Worm (Caenorhabditis elegans) whole organism, young adult: Measurements from ENCODE around the gene unc-9.

Experiments
- B0019.2 ChIP-seq: fragments of 200-800 bp; sonication (Bioruptor generic); conservative IDR thresholded peaks from 2 replicates; pipeline ENCODE4 v1.3.6; 2022; ENCODE audit warnings: missing genetic modification reagents, missing genetic modification characterization, missing compliant biosample characterization
- B0261.1 ChIP-seq: sonication (generic microtip); optimal IDR thresholded peaks from 2 replicates; lab custom pipeline; 2016; ENCODE audit warnings: mild to moderate bottlenecking, missing genetic modification characterization, moderate library complexity, missing compliant biosample characterization
- C17E4.6 ChIP-seq: fragments of 200-800 bp; sonication (Bioruptor generic); IDR thresholded peaks from 2 replicates; pipeline ENCODE4 v1.3.6; 2022; ENCODE audit warnings: missing genetic modification reagents, missing genetic modification characterization, missing compliant biosample characterization
- F10E7.11 ChIP-seq: sonication (generic microtip); optimal IDR thresholded peaks from 2 replicates; lab custom pipeline; 2017; ENCODE audit warnings: mild to moderate bottlenecking, missing genetic modification characterization, moderate library complexity, missing compliant biosample characterization
- F23B12.7 ChIP-seq: sonication (generic microtip); optimal IDR thresholded peaks from 2 replicates; lab custom pipeline; 2017; ENCODE audit warnings: missing genetic modification characterization, mild to moderate bottlenecking, missing compliant biosample characterization, antibody characterized with exemption, moderate library complexity; ENCODE audit not compliant: insufficient read depth
- F33H1.4 ChIP-seq: fragments of 200-800 bp; sonication (Bioruptor generic); IDR thresholded peaks from 2 replicates; pipeline ENCODE4 v1.3.6; 2022; ENCODE audit warnings: missing genetic modification reagents, missing genetic modification characterization, missing compliant biosample characterization
- F39B2.1 ChIP-seq: fragments of 200-800 bp; sonication (Bioruptor generic); IDR thresholded peaks from 2 replicates; pipeline ENCODE4 v1.3.6; 2022; ENCODE audit warnings: missing genetic modification reagents, missing genetic modification characterization, missing compliant biosample characterization
- F52B5.7 ChIP-seq: sonication (generic microtip); optimal IDR thresholded peaks from 2 replicates; lab custom pipeline; 2016; ENCODE audit warnings: mild to moderate bottlenecking, missing genetic modification characterization, missing compliant biosample characterization
- F55B11.4 ChIP-seq: sonication (generic microtip); optimal IDR thresholded peaks from 2 replicates; lab custom pipeline; 2016; ENCODE audit warnings: missing compliant biosample characterization, missing genetic modification characterization, borderline replicate concordance; ENCODE audit not compliant: insufficient read depth
- F57A8.1 ChIP-seq: fragments of 200-800 bp; sonication (Bioruptor generic); optimal IDR thresholded peaks from 2 replicates; lab custom pipeline; 2018; ENCODE audit warnings: mild to moderate bottlenecking, missing genetic modification characterization, moderate library complexity, missing compliant biosample characterization
- F57C9.4 ChIP-seq: sonication (generic microtip); optimal IDR thresholded peaks from 2 replicates; lab custom pipeline; 2017; ENCODE audit warnings: mild to moderate bottlenecking, missing genetic modification characterization, missing compliant biosample characterization
- K11D2.4 ChIP-seq: fragments of 200-800 bp; sonication (Bioruptor generic); IDR thresholded peaks from 2 replicates; pipeline ENCODE4 v1.3.6; 2022; ENCODE audit warnings: missing genetic modification reagents, missing genetic modification characterization, missing compliant biosample characterization
- T07F8.4 ChIP-seq: sonication (generic microtip); optimal IDR thresholded peaks from 2 replicates; lab custom pipeline; 2016; ENCODE audit warnings: mild to moderate bottlenecking, missing genetic modification characterization, moderate library complexity, missing compliant biosample characterization
- T26A5.8 ChIP-seq: sonication (generic microtip); optimal IDR thresholded peaks from 2 replicates; lab custom pipeline; 2016; ENCODE audit warnings: missing genetic modification characterization, missing compliant biosample characterization
- Y53G8AR.9 ChIP-seq: fragments of 200-800 bp; sonication (Bioruptor generic); conservative IDR thresholded peaks from 2 replicates; pipeline ENCODE4 v1.3.6; 2022; ENCODE audit warnings: missing genetic modification reagents, missing genetic modification characterization, missing compliant biosample characterization
- Y79H2A.3 ChIP-seq: fragments of 200-800 bp; sonication (Bioruptor generic); conservative IDR thresholded peaks from 2 replicates; pipeline ENCODE4 v1.3.6; 2022; ENCODE audit warnings: missing genetic modification reagents, missing genetic modification characterization, missing compliant biosample characterization
- akir-1 ChIP-seq: fragments of 200-800 bp; sonication (Bioruptor generic); optimal IDR thresholded peaks from 2 replicates; lab custom pipeline; 2018; ENCODE audit warnings: mild to moderate bottlenecking, missing genetic modification characterization, moderate library complexity, missing compliant biosample characterization
- ama-1 ChIP-seq, 3 experiments: fragments of 150-350 bp in 1 of 3; sonication (generic microtip) in 2 of 3; optimal IDR thresholded peaks; 2 replicates each; lab custom pipeline; 2014 to 2018; ENCODE audit warnings: missing biosample characterization in 2 of 3, missing genetic modification characterization in 2 of 3, missing genetic modification reagents in 2 of 3
- athp-1 ChIP-seq: sonication (generic microtip); optimal IDR thresholded peaks from 2 replicates; lab custom pipeline; 2017; ENCODE audit warnings: mild to moderate bottlenecking, missing genetic modification characterization, missing compliant biosample characterization
- ccch-3 ChIP-seq: fragments of 200-800 bp; sonication (Bioruptor generic); optimal IDR thresholded peaks from 2 replicates; lab custom pipeline; 2018; ENCODE audit warnings: mild to moderate bottlenecking, missing genetic modification characterization, missing compliant biosample characterization
- ceh-100 ChIP-seq: fragments of 200-800 bp; sonication (Bioruptor generic); IDR thresholded peaks from 2 replicates; pipeline ENCODE4 v1.3.6; 2022; ENCODE audit warnings: missing genetic modification reagents, missing genetic modification characterization, missing compliant biosample characterization
- ceh-27 ChIP-seq: fragments of 200-800 bp; sonication (Bioruptor generic); optimal IDR thresholded peaks from 2 replicates; lab custom pipeline; 2018; ENCODE audit warnings: mild to moderate bottlenecking, missing genetic modification characterization, moderate library complexity, missing compliant biosample characterization
- die-1 ChIP-seq: sonication (generic microtip); optimal IDR thresholded peaks from 2 replicates; lab custom pipeline; 2016; ENCODE audit warnings: missing genotype, mild to moderate bottlenecking, missing genetic modification characterization, missing compliant biosample characterization
- dpl-1 ChIP-seq: fragments of 150-350 bp; optimal IDR thresholded peaks from 2 replicates; lab custom pipeline; 2014; ENCODE audit warnings: missing biosample characterization, missing genetic modification reagents, missing genetic modification characterization
- egl-44 ChIP-seq: fragments of 200-800 bp; sonication (Bioruptor generic); IDR thresholded peaks from 2 replicates; pipeline ENCODE4 v1.3.6; 2022; ENCODE audit warnings: missing genetic modification reagents, missing genetic modification characterization, missing compliant biosample characterization
- fkh-3 ChIP-seq: sonication (generic microtip); optimal IDR thresholded peaks from 2 replicates; lab custom pipeline; 2016; ENCODE audit warnings: mild to moderate bottlenecking, missing genetic modification characterization, missing compliant biosample characterization
- gei-17 ChIP-seq: fragments of 200-800 bp; sonication (Bioruptor generic); optimal IDR thresholded peaks from 2 replicates; lab custom pipeline; 2018; ENCODE audit warnings: mild to moderate bottlenecking, missing genetic modification characterization, missing compliant biosample characterization
- lag-1 ChIP-seq: fragments of 200-800 bp; sonication (Bioruptor generic); IDR thresholded peaks from 2 replicates; pipeline ENCODE4 v1.3.6; 2022; ENCODE audit warnings: missing genetic modification reagents, missing genetic modification characterization, missing compliant biosample characterization
- let-526 ChIP-seq: fragments of 200-800 bp; sonication (Bioruptor generic); IDR thresholded peaks from 2 replicates; pipeline ENCODE4 v1.3.6; 2022; ENCODE audit warnings: missing genetic modification reagents, missing genetic modification characterization, missing compliant biosample characterization
- madf-3 ChIP-seq: fragments of 200-800 bp; sonication (Bioruptor generic); IDR thresholded peaks from 2 replicates; pipeline ENCODE4 v1.3.6; 2022; ENCODE audit warnings: missing genetic modification reagents, missing genetic modification characterization, missing compliant biosample characterization
- madf-8 ChIP-seq: fragments of 200-800 bp; sonication (Bioruptor generic); conservative IDR thresholded peaks from 2 replicates; pipeline ENCODE4 v1.3.6; 2022; ENCODE audit warnings: missing genetic modification reagents, missing genetic modification characterization, missing compliant biosample characterization
- nfyb-1 ChIP-seq: fragments of 200-800 bp; sonication (Bioruptor generic); IDR thresholded peaks from 2 replicates; pipeline ENCODE4 v1.3.6; 2022; ENCODE audit warnings: missing genetic modification reagents, missing genetic modification characterization, missing compliant biosample characterization
- nhr-120 ChIP-seq: fragments of 200-800 bp; sonication (Bioruptor generic); IDR thresholded peaks from 2 replicates; pipeline ENCODE4 v1.3.6; 2022; ENCODE audit warnings: missing genetic modification characterization, missing compliant biosample characterization
- nhr-80 ChIP-seq: sonication (generic microtip); optimal IDR thresholded peaks from 2 replicates; lab custom pipeline; 2016; ENCODE audit warnings: missing genetic modification characterization, missing compliant biosample characterization
- nhr-90 ChIP-seq: sonication (generic microtip); optimal IDR thresholded peaks from 2 replicates; lab custom pipeline; 2016; ENCODE audit warnings: missing genotype, mild to moderate bottlenecking, missing genetic modification characterization, missing compliant biosample characterization
- pbrm-1 ChIP-seq: fragments of 200-800 bp; sonication (Bioruptor generic); IDR thresholded peaks from 2 replicates; pipeline ENCODE4 v1.3.6; 2022; ENCODE audit warnings: missing genetic modification reagents, missing genetic modification characterization, missing compliant biosample characterization
- rcor-1 ChIP-seq: fragments of 200-800 bp; sonication (Bioruptor generic); IDR thresholded peaks from 2 replicates; pipeline ENCODE4 v1.3.6; 2022; ENCODE audit warnings: missing genetic modification reagents, missing genetic modification characterization, missing compliant biosample characterization
- rpc-1 ChIP-seq, 2 experiments: fragments of 150-350 bp in 1 of 2; sonication (generic microtip) in 1 of 2; optimal IDR thresholded peaks; 2 replicates each; lab custom pipeline; 2014 to 2018; ENCODE audit warnings: missing biosample characterization in 1 of 2, missing genetic modification characterization in 1 of 2, missing genetic modification reagents in 1 of 2, missing genotype in 1 of 2
- somi-1 ChIP-seq: fragments of 200-800 bp; sonication (Bioruptor generic); optimal IDR thresholded peaks from 2 replicates; lab custom pipeline; 2018; ENCODE audit warnings: mild to moderate bottlenecking, missing genetic modification characterization, missing compliant biosample characterization
- tbp1 ChIP-seq: fragments of 200-800 bp; sonication (Bioruptor generic); optimal IDR thresholded peaks from 2 replicates; lab custom pipeline; 2018; ENCODE audit warnings: mild to moderate bottlenecking, missing genetic modification characterization, missing compliant biosample characterization
- tbx-9 ChIP-seq: sonication (generic microtip); optimal IDR thresholded peaks from 2 replicates; lab custom pipeline; 2016; ENCODE audit warnings: borderline replicate concordance, missing genetic modification characterization, inconsistent platforms, missing compliant biosample characterization
- tlf-1 ChIP-seq: fragments of 200-800 bp; sonication (Bioruptor generic); optimal IDR thresholded peaks from 2 replicates; lab custom pipeline; 2018; ENCODE audit warnings: mild to moderate bottlenecking, missing genetic modification characterization, missing compliant biosample characterization
- unc-130 ChIP-seq: sonication (generic microtip); optimal IDR thresholded peaks from 2 replicates; lab custom pipeline; 2016; ENCODE audit warnings: missing genetic modification reagents, missing genetic modification characterization, missing compliant biosample characterization
- zfh-2 ChIP-seq: fragments of 200-800 bp; sonication (Bioruptor generic); conservative IDR thresholded peaks from 2 replicates; pipeline ENCODE4 v1.3.6; 2022; ENCODE audit warnings: missing genetic modification reagents, missing genetic modification characterization, missing compliant biosample characterization
- zim-3 ChIP-seq: sonication (generic microtip); optimal IDR thresholded peaks from 2 replicates; lab custom pipeline; 2017; ENCODE audit warnings: mild to moderate bottlenecking, missing genetic modification characterization, moderate library complexity, missing compliant biosample characterization
- ztf-22 ChIP-seq: fragments of 200-800 bp; sonication (Bioruptor generic); optimal IDR thresholded peaks from 2 replicates; lab custom pipeline; 2018; ENCODE audit warnings: mild to moderate bottlenecking, missing genetic modification characterization, moderate library complexity, missing compliant biosample characterization
- ztf-28 ChIP-seq: fragments of 200-800 bp; sonication (Bioruptor generic); IDR thresholded peaks from 2 replicates; pipeline ENCODE4 v1.3.6; 2022; ENCODE audit warnings: missing genetic modification reagents, missing genetic modification characterization, missing compliant biosample characterization
- ztf-3 ChIP-seq: fragments of 200-800 bp; sonication (Bioruptor generic); optimal IDR thresholded peaks from 2 replicates; lab custom pipeline; 2018; ENCODE audit warnings: mild to moderate bottlenecking, missing genetic modification characterization, missing compliant biosample characterization

The unc-9 gene

ce11 chrX:13264550-13264949, 63.0 kb downstream of the unc-9 start:
- no peak for TF ChIP-seq F10E7.11 (tag; lab: Kevin White, UChicago)
- 0 out of 2 replicates have a peak, but pooled peaks have one; percentile 54 for TF ChIP-seq F39B2.1 (GFP tag; lab: Robert Waterston, UW)
- TF ChIP-seq K11D2.4 (GFP tag; lab: Robert Waterston, UW) = peak; percentile 66
- TF ChIP-seq ztf-22 (GFP tag; lab: Kevin White, UChicago) = no peak
- peak; percentile 45 for TF ChIP-seq ceh-27 (GFP tag; lab: Kevin White, UChicago)
- TF ChIP-seq ztf-3 (GFP tag; lab: Kevin White, UChicago) = no peak
- TF ChIP-seq nhr-90 = peak; percentile 84
- TF ChIP-seq ccch-3 (GFP tag; lab: Kevin White, UChicago) = peak; percentile 16
- TF ChIP-seq Y53G8AR.9 (GFP tag; lab: Robert Waterston, UW) = 0 out of 2 replicates have a peak, but pooled peaks have one; percentile 38
- TF ChIP-seq T07F8.4 (tag; lab: Kevin White, UChicago) = peak; percentile 42
- TF ChIP-seq ama-1 (optimal IDR thresholded peaks at IDR 0.05; lab: Kevin White, UChicago) = no peak
- no peak for TF ChIP-seq ama-1 (GFP tag; optimal IDR thresholded peaks at IDR 0.05; lab: Kevin White, UChicago)
- TF ChIP-seq tbx-9 (tag; lab: Kevin White, UChicago) = no peak
- TF ChIP-seq nhr-80 (tag; lab: Kevin White, UChicago) = peak; percentile 34
- peak; percentile 89 for TF ChIP-seq die-1
- TF ChIP-seq rpc-1 (optimal IDR thresholded peaks at IDR 0.05; lab: Kevin White, UChicago) = peak; percentile 95
- TF ChIP-seq rpc-1 (tag; optimal IDR thresholded peaks at IDR 0.05; lab: Kevin White, UChicago) = peak; percentile 93
- no peak for TF ChIP-seq dpl-1 (GFP tag; lab: Kevin White, UChicago)
- TF ChIP-seq egl-44 (GFP tag; lab: Robert Waterston, UW) = peak; percentile 83
- peak; percentile 88 for TF ChIP-seq pbrm-1 (GFP tag; lab: Robert Waterston, UW)
- 0 out of 2 replicates have a peak, but pooled peaks have one; percentile 21 for TF ChIP-seq madf-8 (GFP tag; lab: Robert Waterston, UW)
- TF ChIP-seq C17E4.6 (GFP tag; lab: Robert Waterston, UW) = no peak
- TF ChIP-seq let-526 (GFP tag; lab: Robert Waterston, UW) = 0 out of 2 replicates have a peak, but pooled peaks have one; percentile 49
- TF ChIP-seq zfh-2 = no peak
- peak; percentile 65 for TF ChIP-seq zim-3 (tag; lab: Kevin White, UChicago)
- no peak for TF ChIP-seq B0019.2 (GFP tag; lab: Robert Waterston, UW)
- no peak for TF ChIP-seq F33H1.4 (GFP tag; lab: Robert Waterston, UW)
- peak; percentile 97 for TF ChIP-seq B0261.1 (tag; lab: Kevin White, UChicago)
- TF ChIP-seq somi-1 (GFP tag; lab: Kevin White, UChicago) = peak; percentile 55
- peak; percentile 30 for TF ChIP-seq unc-130 (GFP tag; lab: Kevin White, UChicago)
- TF ChIP-seq F57C9.4 = no peak
- TF ChIP-seq F57A8.1 (GFP tag; lab: Kevin White, UChicago) = peak; percentile 41
- no peak for TF ChIP-seq ceh-100 (GFP tag; lab: Robert Waterston, UW)
- no peak for TF ChIP-seq akir-1
- TF ChIP-seq tbp1 = peak; percentile 97
- TF ChIP-seq athp-1 (tag; lab: Kevin White, UChicago) = peak; percentile 24
- peak; percentile 50 for TF ChIP-seq T26A5.8 (tag; lab: Kevin White, UChicago)
- TF ChIP-seq lag-1 (GFP tag; lab: Robert Waterston, UW) = 0 out of 2 replicates have a peak, but pooled peaks have one; percentile 14
- peak; percentile 68 for TF ChIP-seq F52B5.7
- TF ChIP-seq tlf-1 (GFP tag; lab: Kevin White, UChicago) = no peak
- peak; percentile 62 for TF ChIP-seq fkh-3 (tag; lab: Kevin White, UChicago)
- peak; percentile 85 for TF ChIP-seq rcor-1 (GFP tag; lab: Robert Waterston, UW)
- TF ChIP-seq Y79H2A.3 (GFP tag; lab: Robert Waterston, UW) = no peak; the same call in 1 of the 2 replicates
- no peak for TF ChIP-seq F55B11.4 (tag; lab: Kevin White, UChicago)
- peak; percentile 78; the same call in 1 of the 2 replicates for TF ChIP-seq ztf-28
- no peak for TF ChIP-seq madf-3 (GFP tag; lab: Robert Waterston, UW)
- TF ChIP-seq F23B12.7 (tag; lab: Kevin White, UChicago) = peak; percentile 72
- TF ChIP-seq nhr-120 (GFP tag; lab: Robert Waterston, UW) = no peak
- TF ChIP-seq nfyb-1 = peak; percentile 89
- TF ChIP-seq gei-17 (GFP tag; lab: Kevin White, UChicago) = peak; percentile 60
